Fruit fly (Drosophila melanogaster) whole organism, embryonic: ENCODE data around the gene LIMK1.

Experiments
- Asciz ChIP-seq: fragments of 200-800 bp; sonication (Bioruptor generic); optimal IDR thresholded peaks from 2 replicates; lab custom pipeline; 2017; ENCODE audit warnings: missing biosample characterization, mild to moderate bottlenecking, missing genetic modification characterization, missing genetic modification reagents
- Awh ChIP-seq: fragments of 200-800 bp; sonication (Bioruptor generic); IDR thresholded peaks from 2 replicates; pipeline ENCODE4, ENCODE4 v1.3.6; 2022; ENCODE audit warnings: missing biosample characterization, missing genetic modification characterization
- B-H1 ChIP-seq: fragments of 200-800 bp; sonication (Bioruptor generic); IDR thresholded peaks from 3 replicates; pipeline ENCODE4 v1.3.6; 2022; ENCODE audit warnings: missing biosample characterization, missing genetic modification characterization
- CG11247 ChIP-seq: fragments of 200-800 bp; sonication (Bioruptor generic); IDR thresholded peaks from 2 replicates; pipeline ENCODE4 v1.3.6; 2022; ENCODE audit warnings: missing biosample characterization, missing genetic modification characterization
- CG14667 ChIP-seq: fragments of 200-800 bp; sonication (Bioruptor generic); IDR thresholded peaks from 2 replicates; pipeline ENCODE4 v1.3.6; 2022; ENCODE audit warnings: missing biosample characterization, missing genetic modification characterization
- CG15073 ChIP-seq: fragments of 200-800 bp; sonication (Bioruptor generic); optimal IDR thresholded peaks from 2 replicates; lab custom pipeline; 2016; ENCODE audit warnings: missing biosample characterization, missing genetic modification characterization
- CG18262 ChIP-seq: fragments of 200-800 bp; optimal IDR thresholded peaks from 3 replicates; lab custom pipeline; 2019; ENCODE audit warnings: missing biosample characterization, mild to moderate bottlenecking, missing genetic modification characterization, moderate library complexity
- CG18619 ChIP-seq: fragments of 200-800 bp; sonication (Bioruptor generic); optimal IDR thresholded peaks from 3 replicates; lab custom pipeline; 2017; ENCODE audit warnings: missing biosample characterization, mild to moderate bottlenecking, missing genetic modification characterization
- CG2120 ChIP-seq: fragments of 200-800 bp; sonication (Bioruptor generic); optimal IDR thresholded peaks from 3 replicates; lab custom pipeline; 2016; ENCODE audit warnings: missing biosample characterization, missing genetic modification characterization
- CG31441 ChIP-seq: fragments of 200-800 bp; sonication (Bioruptor generic); IDR thresholded peaks from 2 replicates; pipeline ENCODE4 v1.3.6; 2022; ENCODE audit warnings: missing biosample characterization, missing genetic modification characterization
- CG32532 ChIP-seq: fragments of 200-800 bp; sonication (Bioruptor generic); IDR thresholded peaks from 2 replicates; pipeline ENCODE4 v1.3.6; 2022; ENCODE audit warnings: missing biosample characterization, missing genetic modification characterization
- CG3281 ChIP-seq: fragments of 200-800 bp; sonication (Bioruptor generic); optimal IDR thresholded peaks from 3 replicates; lab custom pipeline; 2017; ENCODE audit warnings: missing biosample characterization, mild to moderate bottlenecking, missing genetic modification characterization
- CG33557 ChIP-seq: fragments of 200-800 bp; sonication (Bioruptor generic); optimal IDR thresholded peaks from 2 replicates; lab custom pipeline; 2019; ENCODE audit warnings: missing biosample characterization, mild to moderate bottlenecking, missing genetic modification characterization, moderate library complexity
- CG3726 ChIP-seq: fragments of 200-800 bp; sonication (Bioruptor generic); IDR thresholded peaks from 3 replicates; pipeline ENCODE4, ENCODE4 v1.3.6; 2022; ENCODE audit warnings: missing biosample characterization, missing genetic modification characterization
- CG43689 ChIP-seq: fragments of 200-800 bp; sonication (Bioruptor generic); IDR thresholded peaks from 2 replicates; pipeline ENCODE4 v1.3.6; 2022; ENCODE audit warnings: missing biosample characterization, missing genetic modification characterization
- CG5245 ChIP-seq: fragments of 200-800 bp; sonication (Bioruptor generic); optimal IDR thresholded peaks from 3 replicates; lab custom pipeline; 2016; ENCODE audit warnings: missing biosample characterization, missing genetic modification characterization
- CG6272 ChIP-seq: fragments of 200-800 bp; sonication (Bioruptor generic); IDR thresholded peaks from 2 replicates; pipeline ENCODE4 v1.3.6; 2022; ENCODE audit warnings: missing biosample characterization, missing genetic modification characterization
- CG7372 ChIP-seq: fragments of 200-800 bp; sonication (Bioruptor generic); IDR thresholded peaks from 2 replicates; pipeline ENCODE4 v1.3.6; 2022; ENCODE audit warnings: missing biosample characterization, missing genetic modification characterization
- CG7556 ChIP-seq: fragments of 200-800 bp; sonication (Bioruptor generic); optimal IDR thresholded peaks from 2 replicates; lab custom pipeline; 2017; ENCODE audit warnings: missing biosample characterization, mild to moderate bottlenecking, missing genetic modification characterization
- CG9932 ChIP-seq: fragments of 200-800 bp; sonication (Bioruptor generic); IDR thresholded peaks from 2 replicates; pipeline ENCODE4 v1.3.6; 2022; ENCODE audit warnings: missing biosample characterization, missing genetic modification characterization
- D ChIP-seq, 2 experiments: fragments of 200-800 bp in 1 of 2; fragments of >200 bp in 1 of 2; sonication (Bioruptor generic) in 1 of 2; optimal IDR thresholded peaks; 2 replicates in 1 of 2; 3 replicates in 1 of 2; lab custom pipeline; 2017; ENCODE audit warnings: mild to moderate bottlenecking in 1 of 2, missing biosample characterization in 1 of 2, missing genetic modification characterization in 1 of 2, missing genetic modification reagents in 1 of 2
- Ets97D ChIP-seq: fragments of 200-800 bp; sonication (Bioruptor generic); optimal IDR thresholded peaks from 3 replicates; lab custom pipeline; 2016; ENCODE audit warnings: missing biosample characterization, missing genetic modification characterization
- H15 ChIP-seq: fragments of 200-800 bp; sonication (Bioruptor generic); IDR thresholded peaks from 3 replicates; pipeline ENCODE4 v1.3.6; 2022; ENCODE audit warnings: missing biosample characterization, missing genetic modification characterization
- HLHmδ ChIP-seq: fragments of 200-800 bp; sonication (Bioruptor generic); optimal IDR thresholded peaks from 2 replicates; lab custom pipeline; 2018; ENCODE audit warnings: missing biosample characterization, mild to moderate bottlenecking, missing genetic modification characterization, moderate library complexity
- HmgD ChIP-seq: fragments of 200-800 bp; sonication (Bioruptor generic); optimal IDR thresholded peaks from 3 replicates; lab custom pipeline; 2016; ENCODE audit warnings: missing biosample characterization, missing genetic modification characterization
- MBD-R2 ChIP-seq: fragments of 200-800 bp; sonication (Bioruptor generic); IDR thresholded peaks from 2 replicates; pipeline ENCODE4 v1.3.6; 2022; ENCODE audit warnings: missing biosample characterization, missing genetic modification characterization
- Poxn ChIP-seq: fragments of 200-800 bp; sonication (Bioruptor generic); IDR thresholded peaks from 2 replicates; pipeline ENCODE4 v1.3.6; 2022; ENCODE audit warnings: missing biosample characterization, missing genetic modification characterization
- Rfx ChIP-seq: fragments of 200-800 bp; sonication (Bioruptor generic); IDR thresholded peaks from 2 replicates; pipeline ENCODE4 v1.3.6; 2022; ENCODE audit warnings: missing biosample characterization, missing genetic modification characterization
- Xbp1 ChIP-seq: fragments of 200-800 bp; sonication (Bioruptor generic); optimal IDR thresholded peaks from 3 replicates; lab custom pipeline; 2016; ENCODE audit warnings: missing biosample characterization, mild to moderate bottlenecking, missing genetic modification characterization
- YL-1 ChIP-seq: fragments of 200-800 bp; sonication (Bioruptor generic); optimal IDR thresholded peaks from 3 replicates; lab custom pipeline; 2017; ENCODE audit warnings: missing biosample characterization, mild to moderate bottlenecking, missing genetic modification characterization
- ac ChIP-seq: fragments of 200-800 bp; sonication (Bioruptor generic); optimal IDR thresholded peaks from 3 replicates; lab custom pipeline; 2017; ENCODE audit warnings: missing biosample characterization, mild to moderate bottlenecking, missing genetic modification characterization
- bcd ChIP-seq: fragments of 200-800 bp; sonication (Bioruptor generic); optimal IDR thresholded peaks from 2 replicates; lab custom pipeline; 2017; ENCODE audit warnings: missing biosample characterization, mild to moderate bottlenecking, missing genetic modification characterization
- cas ChIP-seq: fragments of 200-800 bp; sonication (Bioruptor generic); IDR thresholded peaks from 2 replicates; pipeline ENCODE4 v1.3.6; 2022; ENCODE audit warnings: missing biosample characterization, missing genetic modification characterization
- dati ChIP-seq: fragments of 200-800 bp; sonication (Bioruptor generic); IDR thresholded peaks from 2 replicates; pipeline ENCODE4 v1.3.6; 2022; ENCODE audit warnings: missing biosample characterization, missing genetic modification characterization
- dpn ChIP-seq, 2 experiments: fragments of 200-800 bp; sonication (Bioruptor generic); optimal IDR thresholded peaks; 3 replicates each; lab custom pipeline; 2016; ENCODE audit warnings: missing biosample characterization in 2 of 2, missing genetic modification characterization in 2 of 2
- esg ChIP-seq: fragments of 200-800 bp; sonication (Bioruptor generic); conservative IDR thresholded peaks from 2 replicates; pipeline ENCODE4 v1.3.6; 2022; ENCODE audit warnings: missing biosample characterization, missing genetic modification characterization
- eyg ChIP-seq: fragments of 200-800 bp; sonication (Bioruptor generic); optimal IDR thresholded peaks from 3 replicates; lab custom pipeline; 2016; ENCODE audit warnings: missing biosample characterization, missing genetic modification characterization
- gsb ChIP-seq: fragments of 200-800 bp; sonication (Bioruptor generic); IDR thresholded peaks from 2 replicates; pipeline ENCODE4 v1.3.6; 2022; ENCODE audit warnings: missing biosample characterization, missing genetic modification characterization
- insv ChIP-seq, 2 experiments: fragments of 200-800 bp; sonication (Bioruptor generic); optimal IDR thresholded peaks; 3 replicates each; lab custom pipeline; 2016 to 2018; ENCODE audit warnings: missing biosample characterization in 2 of 2, missing genetic modification characterization in 2 of 2
- jigr1 ChIP-seq: fragments of 200-800 bp; sonication (Bioruptor generic); IDR thresholded peaks from 3 replicates; pipeline ENCODE4 v1.3.6; 2022; ENCODE audit warnings: missing biosample characterization, missing genetic modification characterization
- kay ChIP-seq: fragments of 200-800 bp; sonication (Bioruptor generic); optimal IDR thresholded peaks from 2 replicates; lab custom pipeline; 2016; ENCODE audit warnings: missing biosample characterization, missing genetic modification characterization
- lmd ChIP-seq: fragments of 200-800 bp; sonication (Bioruptor generic); IDR thresholded peaks from 2 replicates; pipeline ENCODE4 v1.3.6; 2022; ENCODE audit warnings: missing biosample characterization, missing genetic modification characterization
- lola ChIP-seq, 3 experiments: fragments of >200 bp in 2 of 3; fragments of 200-800 bp in 1 of 3; sonication (Bioruptor generic) in 1 of 3; optimal IDR thresholded peaks; 2 replicates each; lab custom pipeline; 2017 to 2019; ENCODE audit warnings: missing biosample characterization in 3 of 3, missing genetic modification characterization in 3 of 3, mild to moderate bottlenecking in 1 of 3, moderate library complexity in 1 of 3
- onecut ChIP-seq: fragments of 200-800 bp; sonication (Bioruptor generic); IDR thresholded peaks from 2 replicates; pipeline ENCODE4 v1.3.6; 2022; ENCODE audit warnings: missing biosample characterization, missing genetic modification characterization
- org-1 ChIP-seq: fragments of 200-800 bp; sonication (Bioruptor generic); optimal IDR thresholded peaks from 2 replicates; lab custom pipeline; 2017; ENCODE audit warnings: missing biosample characterization, missing genetic modification characterization
- pan ChIP-seq, 4 experiments: fragments of >200 bp in 3 of 4; fragments of 200-800 bp in 1 of 4; sonication (Bioruptor generic) in 1 of 4; optimal IDR thresholded peaks in 3 of 4; IDR thresholded peaks in 1 of 4; 2 replicates each; pipeline versions ENCODE4 v1.3.6 to Lab custom; 2017 to 2022; ENCODE audit warnings: missing biosample characterization in 2 of 4, missing genetic modification characterization in 2 of 4, mixed read lengths in 1 of 4
- psq ChIP-seq: fragments of 200-800 bp; sonication (Bioruptor generic); optimal IDR thresholded peaks from 2 replicates; lab custom pipeline; 2017; ENCODE audit warnings: missing biosample characterization, missing genetic modification characterization
- sens ChIP-seq: fragments of 200-800 bp; sonication (Bioruptor generic); peaks from one replicate; lab custom pipeline; 2016; ENCODE audit warnings: missing biosample characterization, missing genetic modification characterization
- so ChIP-seq: fragments of 200-800 bp; sonication (Bioruptor generic); IDR thresholded peaks from 3 replicates; pipeline ENCODE4 v1.3.6; 2022; ENCODE audit warnings: missing biosample characterization, missing genetic modification characterization
- trem ChIP-seq: fragments of 200-800 bp; optimal IDR thresholded peaks from 3 replicates; lab custom pipeline; 2019; ENCODE audit warnings: missing biosample characterization, mild to moderate bottlenecking, missing genetic modification characterization, moderate library complexity
- unpg ChIP-seq: fragments of 200-800 bp; sonication (Bioruptor generic); optimal IDR thresholded peaks from 3 replicates; lab custom pipeline; 2018; ENCODE audit warnings: missing biosample characterization, mild to moderate bottlenecking, missing genetic modification characterization, moderate library complexity

Gene LIMK1

DNA sequence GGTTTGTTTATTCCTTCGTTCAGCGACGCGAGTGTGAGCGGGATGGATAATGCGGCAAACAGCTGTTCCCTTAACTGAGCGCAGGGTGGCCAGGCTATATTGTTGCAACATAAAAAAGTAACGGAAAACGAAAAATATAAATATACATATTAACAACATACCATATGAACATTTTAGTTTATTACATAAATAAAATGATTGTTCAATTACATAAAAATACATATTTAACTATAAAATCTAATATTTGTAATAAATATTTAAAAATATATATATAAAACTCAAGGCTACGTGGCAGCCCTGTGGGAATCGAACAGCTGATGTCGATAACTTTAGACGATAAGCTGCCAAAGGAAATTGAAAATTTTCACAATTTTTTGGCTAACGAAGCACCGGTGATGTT lies 37.6 kb upstream of the LIMK1 start, which contains the start of the genes Aven and CG2540 (continued):
- TF ChIP-seq CG18262 (tag; lab: Kevin White, UChicago) (peak; percentile 88), org-1 (GFP tag; lab: Kevin White, UChicago) (peak; percentile 63), CG31441 (peak; percentile 92), CG14667 (peak; percentile 42; the same call in 1 of the 2 replicates), dpn (GFP tag; optimal IDR thresholded peaks at IDR 0.05; lab: Kevin White, UChicago) (peak in 1 of 2 experiments; percentile 80), CG3281 (GFP tag; lab: Kevin White, UChicago) (peak; percentile 90), HLHmδ (GFP tag; lab: Kevin White, UChicago) (no peak), CG7556 (GFP tag; lab: Kevin White, UChicago) (peak; percentile 90), CG7372 (GFP tag; lab: Robert Waterston, UW) (peak; percentile 59), unpg (GFP tag; lab: Kevin White, UChicago) (peak; percentile 86), lmd (GFP tag; lab: Robert Waterston, UW) (peak; percentile 61), trem (tag; lab: Kevin White, UChicago) (peak; percentile 91), bcd (GFP tag; lab: Kevin White, UChicago) (peak; percentile 80), lola (GFP tag; optimal IDR thresholded peaks at IDR 0.05; lab: Kevin White, UChicago) (peak in 1 of 3 experiments; percentile 86), pan (optimal IDR thresholded peaks at IDR 0.05; lab: Kevin White, UChicago) (no peak), pan (GFP tag; optimal IDR thresholded peaks at IDR 0.05 in 1 of 2, IDR thresholded peaks at IDR 0.05 in 1 of 2) (peak in 1 of 2 experiments; percentile 69), Awh (GFP tag; lab: Robert Waterston, UW) (peak; percentile 60), Rfx (peak; percentile 60; the same call in 1 of the 2 replicates), dati (GFP tag; lab: Robert Waterston, UW) (no peak), Xbp1 (GFP tag; lab: Kevin White, UChicago) (peak; percentile 73), jigr1 (GFP tag; lab: Robert Waterston, UW) (no peak), CG32532 (GFP tag; lab: Robert Waterston, UW) (peak; percentile 80), CG5245 (GFP tag; lab: Kevin White, UChicago) (peak; percentile 44), gsb (GFP tag; lab: Robert Waterston, UW) (0 out of 2 replicates have a peak, but pooled peaks have one; percentile 34), CG3726 (GFP tag; lab: Robert Waterston, UW) (no peak), so (GFP tag; lab: Robert Waterston, UW) (peak; percentile 42; the same call in 1 of the 3 replicates), Ets97D (no peak), ac (GFP tag; lab: Kevin White, UChicago) (peak; percentile 51), eyg (GFP tag; lab: Kevin White, UChicago) (no peak), CG2120 (peak; percentile 56), CG9932 (peak; percentile 75), CG43689 (GFP tag; lab: Robert Waterston, UW) (no peak), insv (GFP tag; optimal IDR thresholded peaks at IDR 0.05; lab: Kevin White, UChicago) (peak in 1 of 2 experiments; percentile 72), B-H1 (no peak), H15 (GFP tag; lab: Robert Waterston, UW) (no peak), CG18619 (GFP tag; lab: Kevin White, UChicago) (peak; percentile 81), esg (GFP tag; lab: Robert Waterston, UW) (peak; percentile 54), MBD-R2 (GFP tag; lab: Robert Waterston, UW) (peak; percentile 79), Poxn (GFP tag; lab: Robert Waterston, UW) (no peak), CG33557 (GFP tag; lab: Kevin White, UChicago) (peak; percentile 87), D (optimal IDR thresholded peaks at IDR 0.05; lab: Kevin White, UChicago) (no peak), D (GFP tag; optimal IDR thresholded peaks at IDR 0.05; lab: Kevin White, UChicago) (peak; percentile 73), YL-1 (peak; percentile 61), CG15073 (GFP tag; lab: Kevin White, UChicago) (no peak), onecut (GFP tag; lab: Robert Waterston, UW) (peak; percentile 49; the same call in 1 of the 2 replicates), Asciz (GFP tag; lab: Kevin White, UChicago) (peak; percentile 67), CG6272 (GFP tag; lab: Robert Waterston, UW) (peak; percentile 32; the same call in 1 of the 2 replicates), cas (GFP tag; lab: Robert Waterston, UW) (no peak), kay (peak; percentile 3), CG11247 (peak; percentile 30; the same call in 1 of the 2 replicates), psq (no peak), HmgD (GFP tag; lab: Kevin White, UChicago) (no peak), sens (GFP tag; lab: Kevin White, UChicago) (peak; percentile 67)
